Fruit fly (Drosophila melanogaster) whole organism, embryonic: ENCODE data around the gene CG34310.
A peak's percentile ranks its signal among the peaks of the same experiment; 100 is the strongest.

ENCODE experiments used
- Adf1 ChIP-seq: fragments of 200-800 bp; sonication (Bioruptor generic); IDR thresholded peaks from 2 replicates; pipeline ENCODE4 v1.3.6; 2022; ENCODE audit warnings: missing biosample characterization, missing genetic modification characterization
- Asciz ChIP-seq: fragments of 200-800 bp; sonication (Bioruptor generic); optimal IDR thresholded peaks from 2 replicates; lab custom pipeline; 2017; ENCODE audit warnings: missing biosample characterization, mild to moderate bottlenecking, missing genetic modification characterization, missing genetic modification reagents
- Atf-2 ChIP-seq: fragments of 200-800 bp; sonication (Bioruptor generic); optimal IDR thresholded peaks from 2 replicates; lab custom pipeline; 2016; ENCODE audit warnings: missing biosample characterization, missing genetic modification characterization
- Atf3 ChIP-seq: fragments of 200-800 bp; sonication (Bioruptor generic); optimal IDR thresholded peaks from 3 replicates; lab custom pipeline; 2016; ENCODE audit warnings: missing biosample characterization, missing genetic modification characterization
- Atf6 ChIP-seq: fragments of 200-800 bp; sonication (Bioruptor generic); IDR thresholded peaks from 2 replicates; pipeline ENCODE4 v1.3.6; 2022; ENCODE audit warnings: missing biosample characterization, missing genetic modification characterization
- BEAF-32 ChIP-seq: fragments of 200-800 bp; sonication (Bioruptor generic); optimal IDR thresholded peaks from 3 replicates; lab custom pipeline; 2017; ENCODE audit warnings: missing biosample characterization, missing genetic modification characterization, mild to moderate bottlenecking, moderate library complexity, missing genetic modification reagents
- BtbVII ChIP-seq: fragments of 200-800 bp; sonication (Bioruptor generic); optimal IDR thresholded peaks from 3 replicates; lab custom pipeline; 2017; ENCODE audit warnings: missing biosample characterization, mild to moderate bottlenecking, missing genetic modification characterization
- CG1024 ChIP-seq: fragments of 200-800 bp; sonication (Bioruptor generic); IDR thresholded peaks from 2 replicates; pipeline ENCODE4 v1.3.6; 2022; ENCODE audit warnings: missing biosample characterization, missing genetic modification characterization
- CG11093 ChIP-seq: fragments of 200-800 bp; sonication (Bioruptor generic); IDR thresholded peaks from 3 replicates; pipeline ENCODE4 v1.3.6; 2022; ENCODE audit warnings: missing biosample characterization, missing genetic modification characterization
- CG11456 ChIP-seq: fragments of 200-800 bp; sonication (Bioruptor generic); IDR thresholded peaks from 3 replicates; pipeline ENCODE4 v1.3.6; 2022; ENCODE audit warnings: missing biosample characterization, missing genetic modification characterization
- CG11560 ChIP-seq: fragments of 200-800 bp; sonication (Bioruptor generic); IDR thresholded peaks from 3 replicates; pipeline ENCODE4 v1.3.6; 2022; ENCODE audit warnings: missing biosample characterization, missing genetic modification characterization
- CG17186 ChIP-seq: fragments of 200-800 bp; sonication (Bioruptor generic); optimal IDR thresholded peaks from 3 replicates; lab custom pipeline; 2017; ENCODE audit warnings: missing biosample characterization, missing genetic modification reagents, missing genetic modification characterization
- CG17361 ChIP-seq: fragments of 200-800 bp; sonication (Bioruptor generic); IDR thresholded peaks from 3 replicates; pipeline ENCODE4 v1.3.6; 2022; ENCODE audit warnings: missing biosample characterization, missing genetic modification characterization
- CG18619 ChIP-seq: fragments of 200-800 bp; sonication (Bioruptor generic); optimal IDR thresholded peaks from 3 replicates; lab custom pipeline; 2017; ENCODE audit warnings: missing biosample characterization, mild to moderate bottlenecking, missing genetic modification characterization
- CG30431 ChIP-seq: fragments of 200-800 bp; sonication (Bioruptor generic); optimal IDR thresholded peaks from 2 replicates; lab custom pipeline; 2017; ENCODE audit warnings: missing biosample characterization, missing genetic modification characterization
- CG34376 ChIP-seq: fragments of 200-800 bp; sonication (Bioruptor generic); optimal IDR thresholded peaks from 2 replicates; lab custom pipeline; 2018; ENCODE audit warnings: missing biosample characterization, mild to moderate bottlenecking, missing genetic modification characterization
- CG3995 ChIP-seq: fragments of 200-800 bp; sonication (Bioruptor generic); optimal IDR thresholded peaks from 3 replicates; lab custom pipeline; 2016; ENCODE audit warnings: missing biosample characterization, missing genetic modification characterization
- CG4617 ChIP-seq: fragments of 200-800 bp; sonication (Bioruptor generic); optimal IDR thresholded peaks from 3 replicates; lab custom pipeline; 2016; ENCODE audit warnings: missing biosample characterization, missing genetic modification characterization, borderline replicate concordance
- CG4707 ChIP-seq: fragments of 200-800 bp; sonication (Bioruptor generic); optimal IDR thresholded peaks from 2 replicates; lab custom pipeline; 2018; ENCODE audit warnings: missing biosample characterization, mild to moderate bottlenecking, missing genetic modification characterization, moderate library complexity
- CG4820 ChIP-seq: fragments of 200-800 bp; sonication (Bioruptor generic); optimal IDR thresholded peaks from 3 replicates; lab custom pipeline; 2016; ENCODE audit warnings: missing biosample characterization, missing genetic modification characterization
- CG7786 ChIP-seq: fragments of 200-800 bp; sonication (Bioruptor generic); optimal IDR thresholded peaks from 2 replicates; lab custom pipeline; 2016; ENCODE audit warnings: missing biosample characterization, missing genetic modification characterization
- Chrac-16 ChIP-seq: fragments of 200-800 bp; sonication (Bioruptor generic); optimal IDR thresholded peaks from 3 replicates; lab custom pipeline; 2016; ENCODE audit warnings: missing biosample characterization, missing genetic modification characterization
- Dad ChIP-seq: fragments of 200-800 bp; sonication (Bioruptor generic); optimal IDR thresholded peaks from 3 replicates; lab custom pipeline; 2016; ENCODE audit warnings: missing biosample characterization, missing genetic modification characterization
- Deaf1 ChIP-seq: fragments of 200-800 bp; optimal IDR thresholded peaks from 3 replicates; lab custom pipeline; 2019; ENCODE audit warnings: missing biosample characterization, mild to moderate bottlenecking, missing genetic modification characterization, moderate library complexity
- Dref ChIP-seq: fragments of 200-800 bp; sonication (Bioruptor generic); IDR thresholded peaks from 2 replicates; pipeline ENCODE4 v1.3.6; 2022; ENCODE audit warnings: missing biosample characterization, missing genetic modification characterization
- Drgx ChIP-seq: fragments of 200-800 bp; sonication (Bioruptor generic); IDR thresholded peaks from 2 replicates; pipeline ENCODE4 v1.3.6; 2022; ENCODE audit warnings: missing biosample characterization, missing genetic modification characterization
- Fer2 ChIP-seq: fragments of 200-800 bp; sonication (Bioruptor generic); optimal IDR thresholded peaks from 2 replicates; lab custom pipeline; 2018; ENCODE audit warnings: missing biosample characterization, mild to moderate bottlenecking, missing genetic modification characterization, moderate library complexity
- HLH54F ChIP-seq: fragments of 200-800 bp; sonication (Bioruptor generic); optimal IDR thresholded peaks from 3 replicates; lab custom pipeline; 2016; ENCODE audit warnings: missing biosample characterization, missing genetic modification characterization
- Lhr ChIP-seq: fragments of 200-800 bp; sonication (Bioruptor generic); optimal IDR thresholded peaks from 3 replicates; lab custom pipeline; 2017; ENCODE audit warnings: mild to moderate bottlenecking, missing biosample characterization, missing genetic modification reagents, missing genetic modification characterization
- Mad ChIP-seq: fragments of 200-800 bp; sonication (Bioruptor generic); optimal IDR thresholded peaks from 2 replicates; lab custom pipeline; 2016; ENCODE audit warnings: missing biosample characterization, missing genetic modification characterization
- Side ChIP-seq: fragments of 200-800 bp; sonication (Bioruptor generic); optimal IDR thresholded peaks from 2 replicates; lab custom pipeline; 2016; ENCODE audit warnings: missing biosample characterization, missing genetic modification characterization
- Sry-δ ChIP-seq: fragments of 200-800 bp; sonication (Bioruptor generic); optimal IDR thresholded peaks from 2 replicates; lab custom pipeline; 2016; ENCODE audit warnings: missing biosample characterization, missing genetic modification characterization
- Usf ChIP-seq: fragments of 200-800 bp; sonication (Bioruptor generic); optimal IDR thresholded peaks from 2 replicates; lab custom pipeline; 2017; ENCODE audit warnings: missing genotype, missing biosample characterization, missing genetic modification characterization
- abd-A ChIP-seq: fragments of 200-800 bp; sonication (Bioruptor generic); optimal IDR thresholded peaks from 3 replicates; lab custom pipeline; 2019; ENCODE audit warnings: missing biosample characterization, mild to moderate bottlenecking, missing genetic modification characterization, moderate library complexity
- exex ChIP-seq: fragments of 200-800 bp; sonication (Bioruptor generic); optimal IDR thresholded peaks from 4 replicates; lab custom pipeline; 2018; ENCODE audit warnings: missing biosample characterization, mild to moderate bottlenecking, missing genetic modification characterization, moderate library complexity
- gem ChIP-seq: fragments of 200-800 bp; sonication (Bioruptor generic); optimal IDR thresholded peaks from 2 replicates; lab custom pipeline; 2019; ENCODE audit warnings: missing biosample characterization, mild to moderate bottlenecking, missing genetic modification characterization, moderate library complexity
- gsb-n ChIP-seq: fragments of 200-800 bp; sonication (Bioruptor generic); optimal IDR thresholded peaks from 3 replicates; lab custom pipeline; 2018; ENCODE audit warnings: missing biosample characterization, mild to moderate bottlenecking, missing genetic modification characterization
- insv ChIP-seq, 2 experiments: fragments of 200-800 bp; sonication (Bioruptor generic); optimal IDR thresholded peaks; 3 replicates each; lab custom pipeline; 2016 to 2018; ENCODE audit warnings: missing biosample characterization in 2 of 2, missing genetic modification characterization in 2 of 2
- inv ChIP-seq: fragments of 200-800 bp; sonication (Bioruptor generic); IDR thresholded peaks from 2 replicates; pipeline ENCODE4 v1.3.6; 2022; ENCODE audit warnings: missing biosample characterization, missing genetic modification characterization; ENCODE audit not compliant: partially characterized antibody
- onecut ChIP-seq: fragments of 200-800 bp; sonication (Bioruptor generic); IDR thresholded peaks from 2 replicates; pipeline ENCODE4 v1.3.6; 2022; ENCODE audit warnings: missing biosample characterization, missing genetic modification characterization
- org-1 ChIP-seq: fragments of 200-800 bp; sonication (Bioruptor generic); optimal IDR thresholded peaks from 2 replicates; lab custom pipeline; 2017; ENCODE audit warnings: missing biosample characterization, missing genetic modification characterization
- pan ChIP-seq, 4 experiments: fragments of >200 bp in 3 of 4; fragments of 200-800 bp in 1 of 4; sonication (Bioruptor generic) in 1 of 4; optimal IDR thresholded peaks in 3 of 4; IDR thresholded peaks in 1 of 4; 2 replicates each; pipeline versions ENCODE4 v1.3.6 to Lab custom; 2017 to 2022; ENCODE audit warnings: missing biosample characterization in 2 of 4, missing genetic modification characterization in 2 of 4, mixed read lengths in 1 of 4
- prd ChIP-seq, 3 experiments: fragments of >200 bp in 2 of 3; fragments of 200-800 bp in 1 of 3; sonication (Bioruptor generic) in 1 of 3; optimal IDR thresholded peaks in 2 of 3; IDR thresholded peaks in 1 of 3; 2 replicates in 2 of 3; 3 replicates in 1 of 3; pipeline versions ENCODE4 v1.3.6 to Lab custom; 2017 to 2022; ENCODE audit warnings: missing biosample characterization in 1 of 3, missing genetic modification characterization in 1 of 3
- ranshi ChIP-seq: fragments of 200-800 bp; sonication (Bioruptor generic); IDR thresholded peaks from 2 replicates; pipeline ENCODE4 v1.3.6; 2022; ENCODE audit warnings: missing biosample characterization, missing genetic modification characterization
- run ChIP-seq: fragments of 200-800 bp; sonication (Bioruptor generic); optimal IDR thresholded peaks from 3 replicates; lab custom pipeline; 2018; ENCODE audit warnings: missing biosample characterization, mild to moderate bottlenecking, missing genetic modification characterization
- sc ChIP-seq, 3 experiments: fragments of >200 bp in 2 of 3; fragments of 200-800 bp in 1 of 3; sonication (Bioruptor generic) in 1 of 3; optimal IDR thresholded peaks; 2 replicates in 2 of 3; 3 replicates in 1 of 3; lab custom pipeline; 2017; ENCODE audit warnings: mild to moderate bottlenecking in 1 of 3, missing biosample characterization in 1 of 3, missing genetic modification characterization in 1 of 3, missing genetic modification reagents in 1 of 3
- sd ChIP-seq: fragments of 200-800 bp; sonication (Bioruptor generic); optimal IDR thresholded peaks from 3 replicates; lab custom pipeline; 2018; ENCODE audit warnings: missing biosample characterization, mild to moderate bottlenecking, missing genetic modification characterization, moderate library complexity
- sug ChIP-seq: fragments of 200-800 bp; optimal IDR thresholded peaks from 2 replicates; lab custom pipeline; 2019; ENCODE audit warnings: missing biosample characterization, mild to moderate bottlenecking, missing genetic modification characterization, moderate library complexity
- yki ChIP-seq: fragments of >200 bp; optimal IDR thresholded peaks from 3 replicates; lab custom pipeline; 2018
- z ChIP-seq: fragments of 200-800 bp; sonication (Bioruptor generic); IDR thresholded peaks from 3 replicates; pipeline ENCODE4 v1.3.6; 2022; ENCODE audit warnings: missing biosample characterization, missing genetic modification characterization

The CG34310 gene

DNA sequence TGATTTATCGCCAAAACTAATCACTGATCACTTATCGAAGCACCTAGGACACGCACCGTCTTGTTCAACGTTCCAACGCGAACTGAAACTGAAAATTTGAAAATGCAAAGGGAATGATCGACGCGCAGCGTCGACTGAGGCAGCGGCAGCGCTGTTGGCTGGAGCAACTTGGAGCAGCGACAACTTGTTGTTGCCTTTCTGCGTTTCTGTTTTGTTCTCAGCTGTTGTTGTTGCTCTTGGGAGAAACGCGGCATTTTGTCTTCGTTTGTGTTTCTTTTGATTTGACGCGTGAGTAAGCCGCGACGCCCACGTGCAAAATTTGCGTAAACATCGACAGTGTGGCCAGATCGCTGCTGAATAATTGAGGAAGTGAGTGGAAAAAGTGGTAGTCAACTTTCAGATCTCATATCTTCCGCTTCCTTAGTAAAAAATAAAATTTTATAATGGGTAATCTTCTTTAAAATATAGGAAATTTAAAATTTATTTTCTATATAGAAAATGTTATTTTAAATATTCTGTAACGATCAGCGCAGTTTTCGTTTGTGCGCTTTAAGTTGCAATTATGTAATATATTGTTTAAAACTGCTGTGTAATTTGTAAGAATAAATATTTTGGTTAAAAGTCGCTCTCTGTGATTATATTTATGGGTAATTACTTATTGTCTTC is 45.7 kb downstream of the CG34310 start, which contains the start of gene Tsp (continued):
- TF ChIP-seq CG18619 (GFP tag; lab: Kevin White, UChicago) = no peak
- no peak for TF ChIP-seq Chrac-16
- no peak for TF ChIP-seq Side (GFP tag; lab: Kevin White, UChicago)
- TF ChIP-seq CG1024 (GFP tag; lab: Robert Waterston, UW) = no peak
- TF ChIP-seq pan (optimal IDR thresholded peaks at IDR 0.05; lab: Kevin White, UChicago) = no peak
- no peak for TF ChIP-seq pan (GFP tag; optimal IDR thresholded peaks at IDR 0.05 in 1 of 2, IDR thresholded peaks at IDR 0.05 in 1 of 2)
- no peak for TF ChIP-seq CG30431 (GFP tag; lab: Kevin White, UChicago)
- TF ChIP-seq CG11456 = no peak
- TF ChIP-seq Drgx = no peak
- no peak for TF ChIP-seq Mad (GFP tag; lab: Kevin White, UChicago)
- no peak for TF ChIP-seq inv (GFP tag; lab: Robert Waterston, UW)
- TF ChIP-seq z (GFP tag; lab: Robert Waterston, UW) = no peak
- TF ChIP-seq Usf (GFP tag; lab: Kevin White, UChicago) = no peak
- no peak for TF ChIP-seq CG17361 (GFP tag; lab: Robert Waterston, UW)
- TF ChIP-seq Adf1 = peak; percentile 95
- peak; percentile 26 for TF ChIP-seq gem (tag; lab: Kevin White, UChicago)
- no peak for TF ChIP-seq ranshi
- peak; percentile 58 for TF ChIP-seq sd (tag; lab: Kevin White, UChicago)
- TF ChIP-seq exex (tag; lab: Kevin White, UChicago) = no peak
- no peak for TF ChIP-seq onecut
- no peak for TF ChIP-seq Dad
- no peak for TF ChIP-seq BEAF-32
- TF ChIP-seq Atf-2 (GFP tag; lab: Kevin White, UChicago) = no peak
- TF ChIP-seq CG4617 (GFP tag; lab: Kevin White, UChicago) = no peak
- TF ChIP-seq CG7786 (GFP tag; lab: Kevin White, UChicago) = no peak
- TF ChIP-seq Sry-δ (GFP tag; lab: Kevin White, UChicago) = no peak
- TF ChIP-seq Deaf1 (tag; lab: Kevin White, UChicago) = peak; percentile 4
- no peak for TF ChIP-seq org-1 (GFP tag; lab: Kevin White, UChicago)
- no peak for TF ChIP-seq CG17186
- TF ChIP-seq gsb-n (tag; lab: Kevin White, UChicago) = no peak
- peak; percentile 64 for TF ChIP-seq abd-A (tag; lab: Kevin White, UChicago)
- TF ChIP-seq CG4820 (GFP tag; lab: Kevin White, UChicago) = no peak
- TF ChIP-seq BtbVII = no peak
- no peak for TF ChIP-seq Atf3 (GFP tag; lab: Kevin White, UChicago)
- no peak for TF ChIP-seq insv (GFP tag; optimal IDR thresholded peaks at IDR 0.05; lab: Kevin White, UChicago)
- no peak for TF ChIP-seq Asciz (GFP tag; lab: Kevin White, UChicago)
- TF ChIP-seq Fer2 (tag; lab: Kevin White, UChicago) = no peak
- no peak for TF ChIP-seq run (tag; lab: Kevin White, UChicago)
- peak; percentile 9 for TF ChIP-seq sug (tag; lab: Kevin White, UChicago)
- no peak for TF ChIP-seq HLH54F
- no peak for TF ChIP-seq CG11093 (GFP tag; lab: Robert Waterston, UW)
- TF ChIP-seq Dref (GFP tag; lab: Robert Waterston, UW) = no peak
- TF ChIP-seq CG3995 = no peak
- TF ChIP-seq sc (optimal IDR thresholded peaks at IDR 0.05; lab: Kevin White, UChicago) = no peak
- no peak for TF ChIP-seq sc (GFP tag; optimal IDR thresholded peaks at IDR 0.05; lab: Kevin White, UChicago)
- no peak for TF ChIP-seq CG4707 (GFP tag; lab: Kevin White, UChicago)
- TF ChIP-seq Atf6 = no peak
- TF ChIP-seq Lhr = no peak
- TF ChIP-seq CG11560 = no peak
- no peak for TF ChIP-seq CG34376 (GFP tag; lab: Kevin White, UChicago)
- TF ChIP-seq yki = no peak
- no peak for TF ChIP-seq prd (optimal IDR thresholded peaks at IDR 0.05; lab: Kevin White, UChicago)
- TF ChIP-seq prd (GFP tag; IDR thresholded peaks at IDR 0.05; lab: Robert Waterston, UW) = no peak
